Worm (Caenorhabditis elegans): ENCODE results near the gene F21A3.4.

DNA sequence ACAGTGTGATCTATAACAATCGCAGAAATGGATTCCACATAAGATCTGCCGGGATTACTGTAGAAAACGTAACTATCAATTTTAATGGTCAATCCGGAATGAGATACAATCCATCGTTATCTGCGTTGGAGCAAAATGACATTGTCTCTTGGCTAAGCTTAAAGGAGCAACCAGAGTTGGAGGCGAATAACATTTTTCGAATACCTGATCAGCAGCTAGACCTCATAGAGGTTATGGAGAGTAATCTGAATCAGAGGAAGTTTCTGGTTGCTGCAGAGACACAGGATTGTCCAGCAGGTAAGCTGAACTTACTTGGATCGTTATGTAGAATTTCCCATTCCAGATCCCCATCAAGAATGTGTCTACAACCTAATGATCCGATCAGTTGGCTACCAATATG lies 32.8 kb upstream of the F21A3.4 start:
- TF ChIP-seq ztf-11 (tag; optimal IDR thresholded peaks at IDR 0.05) (no peak), aly-2 (tag; optimal IDR thresholded peaks at IDR 0.05) (no peak), unc-98 (GFP tag; IDR thresholded peaks at IDR 0.05) (no peak), nhr-237 (tag; optimal IDR thresholded peaks at IDR 0.05) (no peak), unc-62 (GFP tag; optimal IDR thresholded peaks at IDR 0.05) (no peak), dpl-1 (GFP tag; optimal IDR thresholded peaks at IDR 0.05) (no peak), lsy-2 (tag; optimal IDR thresholded peaks at IDR 0.05) (no peak), efl-1 (optimal IDR thresholded peaks at IDR 0.05) (no peak), efl-1 (GFP tag; optimal IDR thresholded peaks at IDR 0.05 in 1 of 2) (peak in 1 of 2 experiments; percentile 79), ztf-4 (tag; optimal IDR thresholded peaks at IDR 0.05) (no peak), skn-1 (tag; optimal IDR thresholded peaks at IDR 0.05) (no peak), zag-1 (tag; optimal IDR thresholded peaks at IDR 0.05) (no peak), pqm-1 (tag; optimal IDR thresholded peaks at IDR 0.05) (no peak)
